Worm (Caenorhabditis elegans) whole organism, L2 larva: ENCODE measurements around the gene rnr-2.

Source experiments
- C34F6.9 ChIP-seq: fragments of 150-350 bp; optimal IDR thresholded peaks from 2 replicates; lab custom pipeline; 2014; ENCODE audit warnings: missing biosample characterization, missing genetic modification characterization
- F13H6.1 ChIP-seq: sonication (generic microtip); optimal IDR thresholded peaks from 2 replicates; lab custom pipeline; 2016; ENCODE audit warnings: missing genetic modification characterization, missing compliant biosample characterization
- R02D3.7 ChIP-seq: fragments of 150-350 bp; optimal IDR thresholded peaks from 2 replicates; lab custom pipeline; 2014; ENCODE audit warnings: missing biosample characterization, missing genetic modification characterization
- Y55F3AM.14 ChIP-seq: fragments of 200-800 bp; sonication (Bioruptor generic); optimal IDR thresholded peaks from 2 replicates; lab custom pipeline; 2018; ENCODE audit warnings: mild to moderate bottlenecking, missing genetic modification characterization, missing compliant biosample characterization
- ZK546.5 ChIP-seq: sonication (generic microtip); optimal IDR thresholded peaks from 2 replicates; lab custom pipeline; 2017; ENCODE audit warnings: missing biosample characterization, missing genetic modification characterization
- alr-1 ChIP-seq: fragments of 150-350 bp; optimal IDR thresholded peaks from 2 replicates; lab custom pipeline; 2014; ENCODE audit warnings: missing biosample characterization, missing genetic modification characterization
- aly-2 ChIP-seq: fragments of 150-350 bp; optimal IDR thresholded peaks from 2 replicates; lab custom pipeline; 2014; ENCODE audit warnings: missing biosample characterization, missing genetic modification characterization
- ama-1 ChIP-seq: fragments of 150-350 bp; optimal IDR thresholded peaks from 2 replicates; lab custom pipeline; 2018; ENCODE audit warnings: inconsistent platforms
- blmp-1 ChIP-seq: sonication (generic microtip); optimal IDR thresholded peaks from 2 replicates; lab custom pipeline; 2017; ENCODE audit warnings: missing genetic modification characterization, mild to moderate bottlenecking, missing compliant biosample characterization, antibody characterized with exemption, moderate library complexity; ENCODE audit not compliant: insufficient read depth
- ceh-16 ChIP-seq: fragments of 150-350 bp; optimal IDR thresholded peaks from 2 replicates; lab custom pipeline; 2014; ENCODE audit warnings: missing biosample characterization, missing genetic modification characterization
- ceh-82 ChIP-seq: fragments of 150-350 bp; optimal IDR thresholded peaks from 2 replicates; lab custom pipeline; 2014; ENCODE audit warnings: missing biosample characterization, missing genetic modification characterization
- crh-2 ChIP-seq: sonication (generic microtip); optimal IDR thresholded peaks from 2 replicates; lab custom pipeline; 2017; ENCODE audit warnings: missing biosample characterization, missing genetic modification characterization
- dmd-4 ChIP-seq: sonication (generic microtip); optimal IDR thresholded peaks from 2 replicates; lab custom pipeline; 2017; ENCODE audit warnings: missing biosample characterization, missing genetic modification characterization
- egl-27 ChIP-seq: sonication (generic microtip); optimal IDR thresholded peaks from 3 replicates; lab custom pipeline; 2017; ENCODE audit warnings: missing biosample characterization, missing genetic modification reagents, missing genetic modification characterization
- elt-1 ChIP-seq: fragments of 150-350 bp; optimal IDR thresholded peaks from 2 replicates; lab custom pipeline; 2014; ENCODE audit warnings: missing biosample characterization, missing genetic modification characterization
- elt-3 ChIP-seq: sonication (generic microtip); optimal IDR thresholded peaks from 2 replicates; lab custom pipeline; 2017; ENCODE audit warnings: missing biosample characterization, missing genetic modification characterization
- fos-1 ChIP-seq: fragments of 150-350 bp; optimal IDR thresholded peaks from 2 replicates; lab custom pipeline; 2014; ENCODE audit warnings: missing biosample characterization, missing genetic modification characterization
- gmeb-1 ChIP-seq: fragments of 150-350 bp; optimal IDR thresholded peaks from 2 replicates; lab custom pipeline; 2014; ENCODE audit warnings: missing biosample characterization, missing genetic modification characterization
- lin-11 ChIP-seq: fragments of 150-350 bp; sonication (generic microtip); optimal IDR thresholded peaks from 2 replicates; lab custom pipeline; 2014; ENCODE audit warnings: missing biosample characterization, missing genetic modification characterization, inconsistent platforms, mixed read lengths
- lin-13 ChIP-seq: fragments of 150-350 bp; optimal IDR thresholded peaks from 2 replicates; lab custom pipeline; 2014; ENCODE audit warnings: missing biosample characterization, missing genetic modification reagents, missing genetic modification characterization
- lin-39 ChIP-seq: fragments of 150-350 bp; optimal IDR thresholded peaks from 2 replicates; lab custom pipeline; 2014; ENCODE audit warnings: missing biosample characterization, missing genetic modification reagents, missing genetic modification characterization
- lsy-2 ChIP-seq, 2 experiments: fragments of 150-350 bp in 1 of 2; sonication (generic microtip) in 1 of 2; optimal IDR thresholded peaks; 2 replicates each; lab custom pipeline; 2014 to 2017; ENCODE audit warnings: missing biosample characterization in 2 of 2, missing genetic modification characterization in 2 of 2
- mab-5 ChIP-seq: fragments of 150-350 bp; optimal IDR thresholded peaks from 2 replicates; lab custom pipeline; 2014; ENCODE audit warnings: missing biosample characterization, missing genetic modification characterization
- mbf-1 ChIP-seq: sonication (generic microtip); optimal IDR thresholded peaks from 2 replicates; lab custom pipeline; 2017; ENCODE audit warnings: missing biosample characterization, missing genetic modification characterization
- mdl-1 ChIP-seq, 2 experiments: fragments of 150-350 bp in 1 of 2; sonication (generic microtip) in 1 of 2; optimal IDR thresholded peaks; 2 replicates each; lab custom pipeline; 2017; ENCODE audit warnings: missing biosample characterization in 2 of 2, missing genetic modification characterization in 2 of 2
- nhr-10 ChIP-seq: sonication (generic microtip); optimal IDR thresholded peaks from 2 replicates; lab custom pipeline; 2017; ENCODE audit warnings: missing biosample characterization, missing genetic modification characterization
- nhr-11 ChIP-seq: fragments of 150-350 bp; optimal IDR thresholded peaks from 2 replicates; lab custom pipeline; 2014; ENCODE audit warnings: missing biosample characterization, missing genetic modification characterization
- nhr-12 ChIP-seq: fragments of 150-350 bp; optimal IDR thresholded peaks from 2 replicates; lab custom pipeline; 2014; ENCODE audit warnings: missing biosample characterization, missing genetic modification characterization
- nhr-129 ChIP-seq: fragments of 150-350 bp; optimal IDR thresholded peaks from 2 replicates; lab custom pipeline; 2014; ENCODE audit warnings: missing biosample characterization, missing genetic modification characterization
- nhr-21 ChIP-seq: fragments of 150-350 bp; optimal IDR thresholded peaks from 2 replicates; lab custom pipeline; 2014; ENCODE audit warnings: missing biosample characterization, missing genetic modification characterization
- nhr-23 ChIP-seq: fragments of 150-350 bp; optimal IDR thresholded peaks from 2 replicates; lab custom pipeline; 2014; ENCODE audit warnings: missing biosample characterization, missing genetic modification reagents, missing genetic modification characterization
- nhr-237 ChIP-seq: fragments of 150-350 bp; optimal IDR thresholded peaks from 2 replicates; lab custom pipeline; 2014; ENCODE audit warnings: missing biosample characterization, missing genetic modification characterization
- nhr-25 ChIP-seq: fragments of 150-350 bp; sonication (generic microtip); optimal IDR thresholded peaks from 3 replicates; lab custom pipeline; 2014; ENCODE audit warnings: missing biosample characterization, missing genetic modification characterization
- nhr-6 ChIP-seq: fragments of 150-350 bp; optimal IDR thresholded peaks from 2 replicates; lab custom pipeline; 2014; ENCODE audit warnings: missing biosample characterization, missing genetic modification characterization
- nhr-77 ChIP-seq: fragments of 150-350 bp; optimal IDR thresholded peaks from 2 replicates; lab custom pipeline; 2014; ENCODE audit warnings: missing biosample characterization, missing genetic modification characterization
- peb-1 ChIP-seq: fragments of 150-350 bp; optimal IDR thresholded peaks from 2 replicates; lab custom pipeline; 2014; ENCODE audit warnings: missing biosample characterization, missing genetic modification characterization
- sem-4 ChIP-seq: fragments of 150-350 bp; optimal IDR thresholded peaks from 2 replicates; lab custom pipeline; 2014; ENCODE audit warnings: missing biosample characterization, missing genetic modification reagents, missing genetic modification characterization
- skn-1 ChIP-seq: sonication (generic microtip); optimal IDR thresholded peaks from 2 replicates; lab custom pipeline; 2017; ENCODE audit warnings: missing biosample characterization, missing genetic modification characterization
- sma-3 ChIP-seq: sonication (generic microtip); optimal IDR thresholded peaks from 2 replicates; lab custom pipeline; 2016; ENCODE audit warnings: missing genetic modification reagents, missing genetic modification characterization, missing compliant biosample characterization
- sma-9 ChIP-seq, 2 experiments: fragments of 150-350 bp in 1 of 2; sonication (generic microtip) in 1 of 2; optimal IDR thresholded peaks; 2 replicates each; lab custom pipeline; 2014 to 2016; ENCODE audit warnings: missing genetic modification characterization in 2 of 2, mild to moderate bottlenecking in 1 of 2, missing biosample characterization in 1 of 2, missing compliant biosample characterization in 1 of 2, missing genetic modification reagents in 1 of 2, moderate library complexity in 1 of 2
- snpc-4 ChIP-seq: fragments of 150-350 bp; optimal IDR thresholded peaks from 2 replicates; lab custom pipeline; 2014; ENCODE audit warnings: missing biosample characterization, missing genetic modification characterization
- unc-39 ChIP-seq: fragments of 150-350 bp; optimal IDR thresholded peaks from 2 replicates; lab custom pipeline; 2014; ENCODE audit warnings: missing biosample characterization, missing genetic modification characterization
- unc-55 ChIP-seq: fragments of 150-350 bp; sonication (generic microtip); optimal IDR thresholded peaks from 3 replicates; lab custom pipeline; 2014; ENCODE audit warnings: missing biosample characterization, missing genetic modification reagents, missing genetic modification characterization
- unc-62 ChIP-seq: fragments of 150-350 bp; optimal IDR thresholded peaks from 2 replicates; lab custom pipeline; 2014; ENCODE audit warnings: missing biosample characterization, missing genetic modification reagents, missing genetic modification characterization
- zag-1 ChIP-seq: fragments of 150-350 bp; optimal IDR thresholded peaks from 2 replicates; lab custom pipeline; 2014; ENCODE audit warnings: missing biosample characterization, missing genetic modification characterization
- ztf-1 ChIP-seq: fragments of 200-800 bp; sonication (Bioruptor generic); conservative IDR thresholded peaks from 2 replicates; pipeline ENCODE4 v1.3.6; 2022; ENCODE audit warnings: missing genetic modification characterization, missing compliant biosample characterization
- ztf-11 ChIP-seq: sonication (generic microtip); optimal IDR thresholded peaks from 2 replicates; lab custom pipeline; 2017; ENCODE audit warnings: missing biosample characterization, missing genetic modification characterization
- ztf-4 ChIP-seq: fragments of 150-350 bp; optimal IDR thresholded peaks from 2 replicates; lab custom pipeline; 2014; ENCODE audit warnings: missing biosample characterization, missing genetic modification characterization

The rnr-2 gene

ce11 chrIII:4088338-4088918 is 6.3 kb downstream of the rnr-2 start:
- TF ChIP-seq ama-1 (lab: Kevin White, UChicago) (no peak), lsy-2 (tag; optimal IDR thresholded peaks at IDR 0.05; lab: Kevin White, UChicago) (peak in 1 of 2 experiments; percentile 57), nhr-23 (tag; lab: Kevin White, UChicago) (no peak), C34F6.9 (tag; lab: Kevin White, UChicago) (peak; percentile 80), gmeb-1 (tag; lab: Kevin White, UChicago) (peak; percentile 12), fos-1 (peak; percentile 15), unc-55 (GFP tag; lab: Kevin White, UChicago) (peak; percentile 90), crh-2 (tag; lab: Kevin White, UChicago) (peak; percentile 23)

- no peak for TF ChIP-seq aly-2 (tag; lab: Kevin White, UChicago)
- TF ChIP-seq nhr-21 (tag; lab: Kevin White, UChicago), result peak; percentile 44
- TF ChIP-seq nhr-25 (tag; lab: Kevin White, UChicago), result peak; percentile 51
- TF ChIP-seq lin-13, result peak; percentile 80
- TF ChIP-seq elt-3 (tag; lab: Kevin White, UChicago), result no peak
- no peak for TF ChIP-seq dmd-4
- no peak for TF ChIP-seq nhr-6 (tag; lab: Kevin White, UChicago)
- no peak for TF ChIP-seq skn-1 (tag; lab: Kevin White, UChicago)
- TF ChIP-seq zag-1 (tag; lab: Kevin White, UChicago), result peak; percentile 23
- peak; percentile 7 for TF ChIP-seq mab-5 (tag; lab: Kevin White, UChicago)
- TF ChIP-seq ztf-4 (tag; lab: Kevin White, UChicago), result no peak
- no peak for TF ChIP-seq peb-1 (tag; lab: Kevin White, UChicago)
- TF ChIP-seq ama-1 (lab: Kevin White, UChicago), result peak; percentile 53
- TF ChIP-seq unc-39 (tag; lab: Kevin White, UChicago), result no peak
- TF ChIP-seq sma-3, result peak; percentile 54
- peak; percentile 36 for TF ChIP-seq sma-9 (GFP tag; optimal IDR thresholded peaks at IDR 0.05; lab: Kevin White, UChicago)
- TF ChIP-seq sma-9 (tag; optimal IDR thresholded peaks at IDR 0.05; lab: Kevin White, UChicago), result no peak
- no peak for TF ChIP-seq nhr-23 (tag; lab: Kevin White, UChicago)
- TF ChIP-seq unc-55 (GFP tag; lab: Kevin White, UChicago), result peak; percentile 89
- no peak for TF ChIP-seq ceh-16 (tag; lab: Kevin White, UChicago)
- TF ChIP-seq lin-39 (tag; lab: Kevin White, UChicago), result no peak
- TF ChIP-seq nhr-11, result no peak
- peak; percentile 77 for TF ChIP-seq gmeb-1 (tag; lab: Kevin White, UChicago)
- TF ChIP-seq mdl-1 (tag; optimal IDR thresholded peaks at IDR 0.05; lab: Kevin White, UChicago), result peak in 1 of 2 experiments; percentile 37
- peak; percentile 31 to 84 for TF ChIP-seq lsy-2 (tag; optimal IDR thresholded peaks at IDR 0.05; lab: Kevin White, UChicago)
- peak; percentile 21 for TF ChIP-seq blmp-1 (tag; lab: Kevin White, UChicago)
- TF ChIP-seq ZK546.5 (tag; lab: Kevin White, UChicago), result no peak
- TF ChIP-seq mbf-1 (tag; lab: Kevin White, UChicago), result no peak
- peak; percentile 20 for TF ChIP-seq egl-27
- no peak for TF ChIP-seq nhr-12
- TF ChIP-seq lin-11 (tag; lab: Kevin White, UChicago), result peak; percentile 68
- no peak for TF ChIP-seq alr-1 (tag; lab: Kevin White, UChicago)
- TF ChIP-seq Y55F3AM.14 (GFP tag; lab: Kevin White, UChicago), result peak; percentile 0
- no peak for TF ChIP-seq ceh-82
- peak; percentile 89 for TF ChIP-seq C34F6.9 (tag; lab: Kevin White, UChicago)
- TF ChIP-seq fos-1, result peak; percentile 68
- TF ChIP-seq nhr-77, result no peak
- no peak for TF ChIP-seq nhr-237 (tag; lab: Kevin White, UChicago)
- TF ChIP-seq ztf-1 (GFP tag; lab: Robert Waterston, UW), result no peak
- no peak for TF ChIP-seq nhr-10 (tag; lab: Kevin White, UChicago)
- TF ChIP-seq nhr-129, result peak; percentile 83
- TF ChIP-seq crh-2 (tag; lab: Kevin White, UChicago), result peak; percentile 61
- TF ChIP-seq elt-1 (tag; lab: Kevin White, UChicago), result no peak
- TF ChIP-seq F13H6.1 (tag; lab: Kevin White, UChicago), result peak; percentile 65
- no peak for TF ChIP-seq ztf-11 (tag; lab: Kevin White, UChicago)
- peak; percentile 23 for TF ChIP-seq snpc-4 (tag; lab: Kevin White, UChicago)
- TF ChIP-seq sem-4, result no peak
- TF ChIP-seq unc-62, result no peak
- TF ChIP-seq R02D3.7 (tag; lab: Kevin White, UChicago), result no peak
Observed at ce11 chrIII:4087565-4087964, 7.2 kb downstream of the rnr-2 start.
